Worm (Caenorhabditis elegans): ENCODE measurements around the gene dsl-2.

dsl-2 gene

ce11 chrIV:1157928-1158327 lies 46.8 kb downstream of the dsl-2 start, which contains the start of gene C50A2.3:
Gene C50A2.3 (minus strand): TSS chrIV:1158028.
- TF ChIP-seq mep-1 (tag; optimal IDR thresholded peaks at IDR 0.05) (no peak), blmp-1 (tag; optimal IDR thresholded peaks at IDR 0.05) (no peak), nhr-2 (tag; optimal IDR thresholded peaks at IDR 0.05) (no peak), nhr-76 (tag; optimal IDR thresholded peaks at IDR 0.05) (no peak), sem-2 (GFP tag; optimal IDR thresholded peaks at IDR 0.05) (no peak), elt-3 (tag; optimal IDR thresholded peaks at IDR 0.05) (no peak), ham-2 (GFP tag; optimal IDR thresholded peaks at IDR 0.05) (no peak), tbx-8 (GFP tag; optimal IDR thresholded peaks at IDR 0.05) (no peak), lin-13 (tag; optimal IDR thresholded peaks at IDR 0.05) (no peak), nhr-12 (tag; optimal IDR thresholded peaks at IDR 0.05) (no peak), unc-120 (tag; optimal IDR thresholded peaks at IDR 0.05; ENCODE audit: poor library complexity, severe bottlenecking) (no peak), drap-1 (GFP tag; optimal IDR thresholded peaks at IDR 0.05) (no peak), cnd-1 (tag; optimal IDR thresholded peaks at IDR 0.05) (no peak), mls-2 (tag; optimal IDR thresholded peaks at IDR 0.05) (no peak), hlh-1 (tag; optimal IDR thresholded peaks at IDR 0.05) (no peak), nhr-28 (tag; optimal IDR thresholded peaks at IDR 0.05) (no peak), ceh-39 (tag; optimal IDR thresholded peaks at IDR 0.05) (no peak), bed-3 (GFP tag; optimal IDR thresholded peaks at IDR 0.05) (no peak), mab-5 (tag; optimal IDR thresholded peaks at IDR 0.05) (no peak), zip-8 (tag; optimal IDR thresholded peaks at IDR 0.05) (no peak)

ce11 chrIV:1155206-1155605 lies 49.6 kb downstream of the dsl-2 start:
- no peak for TF ChIP-seq drap-1 (GFP tag; optimal IDR thresholded peaks at IDR 0.05)
- TF ChIP-seq lin-13 (tag; optimal IDR thresholded peaks at IDR 0.05): no peak
- TF ChIP-seq nhr-28 (tag; optimal IDR thresholded peaks at IDR 0.05): no peak
- TF ChIP-seq unc-120 (tag; optimal IDR thresholded peaks at IDR 0.05; ENCODE audit: poor library complexity, severe bottlenecking): no peak
- TF ChIP-seq sptf-1 (tag; optimal IDR thresholded peaks at IDR 0.05): no peak
- no peak for TF ChIP-seq hlh-1 (tag; optimal IDR thresholded peaks at IDR 0.05)
- no peak for TF ChIP-seq nhr-2 (tag; optimal IDR thresholded peaks at IDR 0.05)
- no peak for TF ChIP-seq sem-2 (GFP tag; optimal IDR thresholded peaks at IDR 0.05)
- no peak for TF ChIP-seq flh-1 (GFP tag; optimal IDR thresholded peaks at IDR 0.05)
- no peak for TF ChIP-seq ceh-39 (tag; optimal IDR thresholded peaks at IDR 0.05)
- no peak for TF ChIP-seq cnd-1 (tag; optimal IDR thresholded peaks at IDR 0.05)
- TF ChIP-seq mab-5 (tag; optimal IDR thresholded peaks at IDR 0.05): no peak
- no peak for TF ChIP-seq snpc-4 (tag; optimal IDR thresholded peaks at IDR 0.05)
- no peak for TF ChIP-seq nhr-76 (tag; optimal IDR thresholded peaks at IDR 0.05)
- no peak for TF ChIP-seq zip-8 (tag; optimal IDR thresholded peaks at IDR 0.05)
- no peak for TF ChIP-seq nhr-12 (tag; optimal IDR thresholded peaks at IDR 0.05)
- TF ChIP-seq pha-4 (tag; optimal IDR thresholded peaks at IDR 0.05): no peak
- TF ChIP-seq ceh-43 (GFP tag; optimal IDR thresholded peaks at IDR 0.05): no peak
